Worm (Caenorhabditis elegans) whole organism, mixed stage, embryonic: ENCODE measurements around the gene F22B8.7.

Experiments
- nhr-12 ChIP-seq: fragments of 150-350 bp; optimal IDR thresholded peaks from 2 replicates; lab custom pipeline; 2014; ENCODE audit warnings: missing biosample characterization, missing genetic modification characterization
- nhr-2 ChIP-seq: fragments of 150-350 bp; optimal IDR thresholded peaks from 2 replicates; lab custom pipeline; 2014; ENCODE audit warnings: missing biosample characterization, missing genetic modification characterization

DNA sequence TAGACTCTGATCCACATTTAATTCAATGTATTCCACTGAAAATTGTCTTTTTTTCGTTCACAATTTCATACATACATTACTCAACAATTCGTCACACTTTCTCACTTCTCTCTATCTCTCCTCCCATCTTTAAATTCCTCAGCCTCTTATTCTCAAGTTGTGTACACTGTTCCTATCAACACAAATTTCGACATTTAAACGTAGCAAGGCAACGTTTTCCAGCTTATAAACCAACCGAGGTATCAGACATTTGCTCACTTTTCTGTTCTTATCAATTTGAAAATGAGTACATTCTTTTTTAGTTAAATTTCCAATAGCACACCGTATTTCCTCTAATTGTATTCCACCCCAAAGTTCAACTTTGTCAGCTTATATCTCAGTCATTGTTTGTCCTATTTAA lies 26.5 kb downstream of the F22B8.7 start, which contains the start of gene skr-3:
- no peak for TF ChIP-seq nhr-12 (tag; lab: Kevin White, UChicago)
- TF ChIP-seq nhr-2 (tag; lab: Kevin White, UChicago), result no peak
